Worm (Caenorhabditis elegans) whole organism, early embryonic: Measurements from ENCODE around the gene rnp-9.

ENCODE experiments used
- B0310.2 ChIP-seq: sonication (generic microtip); optimal IDR thresholded peaks from 2 replicates; lab custom pipeline; 2016; ENCODE audit warnings: mild to moderate bottlenecking, missing genetic modification characterization, missing compliant biosample characterization
- F13C5.2 ChIP-seq: sonication (generic microtip); optimal IDR thresholded peaks from 2 replicates; lab custom pipeline; 2017; ENCODE audit warnings: mild to moderate bottlenecking, missing genetic modification characterization, inconsistent platforms, missing compliant biosample characterization
- aly-1 ChIP-seq: sonication (generic microtip); optimal IDR thresholded peaks from 2 replicates; lab custom pipeline; 2016; ENCODE audit warnings: missing genetic modification characterization, missing compliant biosample characterization
- ama-1 ChIP-seq: fragments of 150-350 bp; optimal IDR thresholded peaks from 2 replicates; lab custom pipeline; 2014
- ceh-13 ChIP-seq: fragments of 200-800 bp; sonication (Bioruptor generic); optimal IDR thresholded peaks from 2 replicates; lab custom pipeline; 2018; ENCODE audit warnings: mild to moderate bottlenecking, missing genetic modification characterization, missing compliant biosample characterization
- ceh-36 ChIP-seq: sonication (generic microtip); optimal IDR thresholded peaks from 2 replicates; lab custom pipeline; 2016; ENCODE audit warnings: missing genetic modification characterization, inconsistent platforms, missing compliant biosample characterization
- ets-7 ChIP-seq: sonication (generic microtip); optimal IDR thresholded peaks from 2 replicates; lab custom pipeline; 2016; ENCODE audit warnings: missing genotype, missing genetic modification characterization, missing compliant biosample characterization
- flt-1 ChIP-seq: fragments of 200-800 bp; sonication (Bioruptor generic); IDR thresholded peaks from 2 replicates; pipeline ENCODE4 v1.3.6; 2022; ENCODE audit warnings: missing genetic modification characterization, missing compliant biosample characterization
- hmbx-1 ChIP-seq: sonication (generic microtip); optimal IDR thresholded peaks from 2 replicates; lab custom pipeline; 2016; ENCODE audit warnings: mild to moderate bottlenecking, missing genetic modification characterization, missing compliant biosample characterization
- hmg-4 ChIP-seq: fragments of 200-800 bp; sonication (Bioruptor generic); optimal IDR thresholded peaks from 2 replicates; lab custom pipeline; 2018; ENCODE audit warnings: mild to moderate bottlenecking, missing genetic modification characterization, missing compliant biosample characterization
- hnd-1 ChIP-seq: sonication (generic microtip); optimal IDR thresholded peaks from 2 replicates; lab custom pipeline; 2016; ENCODE audit warnings: missing genetic modification characterization, missing compliant biosample characterization
- pes-1 ChIP-seq: fragments of 200-800 bp; sonication (Bioruptor generic); IDR thresholded peaks from 2 replicates; pipeline ENCODE4 v1.3.6; 2022; ENCODE audit warnings: missing genetic modification reagents, missing genetic modification characterization, missing compliant biosample characterization
- scrt-1 ChIP-seq: fragments of 200-800 bp; sonication (Bioruptor generic); IDR thresholded peaks from 2 replicates; pipeline ENCODE4 v1.3.6; 2022; ENCODE audit warnings: missing genetic modification characterization, missing compliant biosample characterization
- sea-1 ChIP-seq: fragments of 200-800 bp; sonication (Bioruptor generic); conservative IDR thresholded peaks from 2 replicates; pipeline ENCODE4 v1.3.6; 2022; ENCODE audit warnings: missing genetic modification characterization, missing compliant biosample characterization
- tbx-11 ChIP-seq: fragments of 200-800 bp; sonication (Bioruptor generic); IDR thresholded peaks from 2 replicates; pipeline ENCODE4 v1.3.6; 2022; ENCODE audit warnings: missing genetic modification characterization, missing compliant biosample characterization
- tbx-37 ChIP-seq: fragments of 200-800 bp; sonication (Bioruptor generic); conservative IDR thresholded peaks from 2 replicates; pipeline ENCODE4 v1.3.6; 2022; ENCODE audit warnings: missing genetic modification reagents, missing genetic modification characterization, missing compliant biosample characterization
- tra-4 ChIP-seq: sonication (generic microtip); optimal IDR thresholded peaks from 2 replicates; lab custom pipeline; 2017; ENCODE audit warnings: missing genetic modification characterization, missing compliant biosample characterization

rnp-9 gene

ce11 chrX:10155127-10155526 is 12.0 kb upstream of the rnp-9 start:
- TF ChIP-seq aly-1 (tag; lab: Kevin White, UChicago): no peak
- TF ChIP-seq ama-1 (lab: Kevin White, UChicago): no peak
- no peak for TF ChIP-seq scrt-1
- no peak for TF ChIP-seq hnd-1 (tag; lab: Kevin White, UChicago)
- no peak for TF ChIP-seq F13C5.2 (tag; lab: Kevin White, UChicago)

ce11 chrX:10158716-10159115 is 8.4 kb upstream of the rnp-9 start, which contains the start of gene erd-2.1:
Gene erd-2.1 (minus strand): TSS chrX:10158829.
- TF ChIP-seq pes-1 (GFP tag; lab: Robert Waterston, UW) (no peak), scrt-1 (no peak), hmg-4 (GFP tag; lab: Kevin White, UChicago) (peak; percentile 59)

ce11 chrX:10160097-10160677 is 6.9 kb upstream of the rnp-9 start, which contains the start of gene F09B9.4:
Gene F09B9.4 (plus strand): TSS chrX:10160627.
- TF ChIP-seq B0310.2 (no peak), aly-1 (tag; lab: Kevin White, UChicago) (no peak), tbx-37 (no peak), ceh-36 (tag; lab: Kevin White, UChicago) (no peak), ceh-13 (GFP tag; lab: Kevin White, UChicago) (no peak), ama-1 (lab: Kevin White, UChicago) (no peak), hmg-4 (GFP tag; lab: Kevin White, UChicago) (no peak), flt-1 (no peak), hmbx-1 (tag; lab: Kevin White, UChicago) (no peak), ets-7 (tag; lab: Kevin White, UChicago) (no peak)

- TF ChIP-seq tra-4 (no peak), hnd-1 (tag; lab: Kevin White, UChicago) (no peak), ama-1 (lab: Kevin White, UChicago) (no peak), sea-1 (no peak), hmbx-1 (tag; lab: Kevin White, UChicago) (no peak), tbx-11 (GFP tag; lab: Robert Waterston, UW) (no peak), pes-1 (GFP tag; lab: Robert Waterston, UW) (no peak), flt-1 (no peak), ceh-13 (GFP tag; lab: Kevin White, UChicago) (no peak), ets-7 (tag; lab: Kevin White, UChicago) (no peak), tbx-37 (no peak), ceh-36 (tag; lab: Kevin White, UChicago) (no peak), hmg-4 (GFP tag; lab: Kevin White, UChicago) (no peak), B0310.2 (no peak)
Observed at ce11 chrX:10162476-10162875, 4.6 kb upstream of the rnp-9 start.

ce11 chrX:10163212-10163611 is 3.9 kb upstream of the rnp-9 start:
- TF ChIP-seq flt-1 (no peak), scrt-1 (no peak), ceh-36 (tag; lab: Kevin White, UChicago) (no peak), ets-7 (tag; lab: Kevin White, UChicago) (no peak), tbx-11 (GFP tag; lab: Robert Waterston, UW) (no peak), hmbx-1 (tag; lab: Kevin White, UChicago) (no peak), hmg-4 (GFP tag; lab: Kevin White, UChicago) (no peak), B0310.2 (no peak), F13C5.2 (tag; lab: Kevin White, UChicago) (no peak), aly-1 (tag; lab: Kevin White, UChicago) (no peak), hnd-1 (tag; lab: Kevin White, UChicago) (no peak)

- TF ChIP-seq ama-1 (lab: Kevin White, UChicago) (no peak), hmbx-1 (tag; lab: Kevin White, UChicago) (no peak), sea-1 (no peak), F13C5.2 (tag; lab: Kevin White, UChicago) (no peak), ceh-13 (GFP tag; lab: Kevin White, UChicago) (no peak), tra-4 (no peak), flt-1 (no peak), B0310.2 (no peak), aly-1 (tag; lab: Kevin White, UChicago) (no peak), pes-1 (GFP tag; lab: Robert Waterston, UW) (no peak), ceh-36 (tag; lab: Kevin White, UChicago) (no peak), ets-7 (tag; lab: Kevin White, UChicago) (no peak), tbx-11 (GFP tag; lab: Robert Waterston, UW) (no peak), scrt-1 (no peak)
Observed at ce11 chrX:10168534-10168933, 1.4 kb downstream of the rnp-9 start.

- TF ChIP-seq scrt-1 (no peak), sea-1 (no peak), hmbx-1 (tag; lab: Kevin White, UChicago) (no peak), pes-1 (GFP tag; lab: Robert Waterston, UW) (no peak), B0310.2 (no peak), F13C5.2 (tag; lab: Kevin White, UChicago) (no peak), aly-1 (tag; lab: Kevin White, UChicago) (no peak), ama-1 (lab: Kevin White, UChicago) (no peak), tbx-37 (no peak), tbx-11 (GFP tag; lab: Robert Waterston, UW) (no peak), tra-4 (no peak), ceh-13 (GFP tag; lab: Kevin White, UChicago) (no peak), hnd-1 (tag; lab: Kevin White, UChicago) (no peak), flt-1 (no peak)
Observed at ce11 chrX:10170598-10170997, 3.5 kb downstream of the rnp-9 start.

ce11 chrX:10172004-10172584 is 5.0 kb downstream of the rnp-9 start, which contains the start of gene C07A4.2:
Gene C07A4.2 (plus strand): TSS chrX:10172198.
- no peak for TF ChIP-seq F13C5.2 (tag; lab: Kevin White, UChicago)
- TF ChIP-seq hmbx-1 (tag; lab: Kevin White, UChicago): no peak
- no peak for TF ChIP-seq scrt-1
- TF ChIP-seq tbx-11 (GFP tag; lab: Robert Waterston, UW): no peak
- no peak for TF ChIP-seq flt-1
- no peak for TF ChIP-seq pes-1 (GFP tag; lab: Robert Waterston, UW)
- no peak for TF ChIP-seq hnd-1 (tag; lab: Kevin White, UChicago)
- no peak for TF ChIP-seq tbx-37
- no peak for TF ChIP-seq ceh-36 (tag; lab: Kevin White, UChicago)
- no peak for TF ChIP-seq ama-1 (lab: Kevin White, UChicago)
- no peak for TF ChIP-seq hmg-4 (GFP tag; lab: Kevin White, UChicago)
- TF ChIP-seq aly-1 (tag; lab: Kevin White, UChicago): no peak
- TF ChIP-seq sea-1: no peak
- TF ChIP-seq ceh-13 (GFP tag; lab: Kevin White, UChicago): no peak
- TF ChIP-seq ets-7 (tag; lab: Kevin White, UChicago): no peak
- no peak for TF ChIP-seq tra-4
- no peak for TF ChIP-seq B0310.2
